Worm (Caenorhabditis elegans) whole organism, L2 larva: ENCODE results near the gene T02C12.5.

ENCODE experiments used
- C34F6.9 ChIP-seq: fragments of 150-350 bp; optimal IDR thresholded peaks from 2 replicates; lab custom pipeline; 2014; ENCODE audit warnings: missing biosample characterization, missing genetic modification characterization
- F13H6.1 ChIP-seq: sonication (generic microtip); optimal IDR thresholded peaks from 2 replicates; lab custom pipeline; 2016; ENCODE audit warnings: missing genetic modification characterization, missing compliant biosample characterization
- R02D3.7 ChIP-seq: fragments of 150-350 bp; optimal IDR thresholded peaks from 2 replicates; lab custom pipeline; 2014; ENCODE audit warnings: missing biosample characterization, missing genetic modification characterization
- Y55F3AM.14 ChIP-seq: fragments of 200-800 bp; sonication (Bioruptor generic); optimal IDR thresholded peaks from 2 replicates; lab custom pipeline; 2018; ENCODE audit warnings: mild to moderate bottlenecking, missing genetic modification characterization, missing compliant biosample characterization
- ZK546.5 ChIP-seq: sonication (generic microtip); optimal IDR thresholded peaks from 2 replicates; lab custom pipeline; 2017; ENCODE audit warnings: missing biosample characterization, missing genetic modification characterization
- alr-1 ChIP-seq: fragments of 150-350 bp; optimal IDR thresholded peaks from 2 replicates; lab custom pipeline; 2014; ENCODE audit warnings: missing biosample characterization, missing genetic modification characterization
- aly-2 ChIP-seq: fragments of 150-350 bp; optimal IDR thresholded peaks from 2 replicates; lab custom pipeline; 2014; ENCODE audit warnings: missing biosample characterization, missing genetic modification characterization
- ama-1 ChIP-seq: fragments of 150-350 bp; optimal IDR thresholded peaks from 2 replicates; lab custom pipeline; 2018; ENCODE audit warnings: inconsistent platforms
- blmp-1 ChIP-seq: sonication (generic microtip); optimal IDR thresholded peaks from 2 replicates; lab custom pipeline; 2017; ENCODE audit warnings: missing genetic modification characterization, mild to moderate bottlenecking, missing compliant biosample characterization, antibody characterized with exemption, moderate library complexity; ENCODE audit not compliant: insufficient read depth
- ceh-16 ChIP-seq: fragments of 150-350 bp; optimal IDR thresholded peaks from 2 replicates; lab custom pipeline; 2014; ENCODE audit warnings: missing biosample characterization, missing genetic modification characterization
- ceh-82 ChIP-seq: fragments of 150-350 bp; optimal IDR thresholded peaks from 2 replicates; lab custom pipeline; 2014; ENCODE audit warnings: missing biosample characterization, missing genetic modification characterization
- crh-2 ChIP-seq: sonication (generic microtip); optimal IDR thresholded peaks from 2 replicates; lab custom pipeline; 2017; ENCODE audit warnings: missing biosample characterization, missing genetic modification characterization
- dmd-4 ChIP-seq: sonication (generic microtip); optimal IDR thresholded peaks from 2 replicates; lab custom pipeline; 2017; ENCODE audit warnings: missing biosample characterization, missing genetic modification characterization
- egl-27 ChIP-seq: sonication (generic microtip); optimal IDR thresholded peaks from 3 replicates; lab custom pipeline; 2017; ENCODE audit warnings: missing biosample characterization, missing genetic modification reagents, missing genetic modification characterization
- elt-1 ChIP-seq: fragments of 150-350 bp; optimal IDR thresholded peaks from 2 replicates; lab custom pipeline; 2014; ENCODE audit warnings: missing biosample characterization, missing genetic modification characterization
- elt-3 ChIP-seq: sonication (generic microtip); optimal IDR thresholded peaks from 2 replicates; lab custom pipeline; 2017; ENCODE audit warnings: missing biosample characterization, missing genetic modification characterization
- fos-1 ChIP-seq: fragments of 150-350 bp; optimal IDR thresholded peaks from 2 replicates; lab custom pipeline; 2014; ENCODE audit warnings: missing biosample characterization, missing genetic modification characterization
- gmeb-1 ChIP-seq: fragments of 150-350 bp; optimal IDR thresholded peaks from 2 replicates; lab custom pipeline; 2014; ENCODE audit warnings: missing biosample characterization, missing genetic modification characterization
- lin-11 ChIP-seq: fragments of 150-350 bp; sonication (generic microtip); optimal IDR thresholded peaks from 2 replicates; lab custom pipeline; 2014; ENCODE audit warnings: missing biosample characterization, missing genetic modification characterization, inconsistent platforms, mixed read lengths
- lin-13 ChIP-seq: fragments of 150-350 bp; optimal IDR thresholded peaks from 2 replicates; lab custom pipeline; 2014; ENCODE audit warnings: missing biosample characterization, missing genetic modification reagents, missing genetic modification characterization
- lin-39 ChIP-seq: fragments of 150-350 bp; optimal IDR thresholded peaks from 2 replicates; lab custom pipeline; 2014; ENCODE audit warnings: missing biosample characterization, missing genetic modification reagents, missing genetic modification characterization
- lsy-2 ChIP-seq, 2 experiments: fragments of 150-350 bp in 1 of 2; sonication (generic microtip) in 1 of 2; optimal IDR thresholded peaks; 2 replicates each; lab custom pipeline; 2014 to 2017; ENCODE audit warnings: missing biosample characterization in 2 of 2, missing genetic modification characterization in 2 of 2
- mab-5 ChIP-seq: fragments of 150-350 bp; optimal IDR thresholded peaks from 2 replicates; lab custom pipeline; 2014; ENCODE audit warnings: missing biosample characterization, missing genetic modification characterization
- mbf-1 ChIP-seq: sonication (generic microtip); optimal IDR thresholded peaks from 2 replicates; lab custom pipeline; 2017; ENCODE audit warnings: missing biosample characterization, missing genetic modification characterization
- mdl-1 ChIP-seq, 2 experiments: fragments of 150-350 bp in 1 of 2; sonication (generic microtip) in 1 of 2; optimal IDR thresholded peaks; 2 replicates each; lab custom pipeline; 2017; ENCODE audit warnings: missing biosample characterization in 2 of 2, missing genetic modification characterization in 2 of 2
- nhr-10 ChIP-seq: sonication (generic microtip); optimal IDR thresholded peaks from 2 replicates; lab custom pipeline; 2017; ENCODE audit warnings: missing biosample characterization, missing genetic modification characterization
- nhr-11 ChIP-seq: fragments of 150-350 bp; optimal IDR thresholded peaks from 2 replicates; lab custom pipeline; 2014; ENCODE audit warnings: missing biosample characterization, missing genetic modification characterization
- nhr-12 ChIP-seq: fragments of 150-350 bp; optimal IDR thresholded peaks from 2 replicates; lab custom pipeline; 2014; ENCODE audit warnings: missing biosample characterization, missing genetic modification characterization
- nhr-129 ChIP-seq: fragments of 150-350 bp; optimal IDR thresholded peaks from 2 replicates; lab custom pipeline; 2014; ENCODE audit warnings: missing biosample characterization, missing genetic modification characterization
- nhr-21 ChIP-seq: fragments of 150-350 bp; optimal IDR thresholded peaks from 2 replicates; lab custom pipeline; 2014; ENCODE audit warnings: missing biosample characterization, missing genetic modification characterization
- nhr-23 ChIP-seq: fragments of 150-350 bp; optimal IDR thresholded peaks from 2 replicates; lab custom pipeline; 2014; ENCODE audit warnings: missing biosample characterization, missing genetic modification reagents, missing genetic modification characterization
- nhr-237 ChIP-seq: fragments of 150-350 bp; optimal IDR thresholded peaks from 2 replicates; lab custom pipeline; 2014; ENCODE audit warnings: missing biosample characterization, missing genetic modification characterization
- nhr-25 ChIP-seq: fragments of 150-350 bp; sonication (generic microtip); optimal IDR thresholded peaks from 3 replicates; lab custom pipeline; 2014; ENCODE audit warnings: missing biosample characterization, missing genetic modification characterization
- nhr-6 ChIP-seq: fragments of 150-350 bp; optimal IDR thresholded peaks from 2 replicates; lab custom pipeline; 2014; ENCODE audit warnings: missing biosample characterization, missing genetic modification characterization
- nhr-77 ChIP-seq: fragments of 150-350 bp; optimal IDR thresholded peaks from 2 replicates; lab custom pipeline; 2014; ENCODE audit warnings: missing biosample characterization, missing genetic modification characterization
- peb-1 ChIP-seq: fragments of 150-350 bp; optimal IDR thresholded peaks from 2 replicates; lab custom pipeline; 2014; ENCODE audit warnings: missing biosample characterization, missing genetic modification characterization
- sem-4 ChIP-seq: fragments of 150-350 bp; optimal IDR thresholded peaks from 2 replicates; lab custom pipeline; 2014; ENCODE audit warnings: missing biosample characterization, missing genetic modification reagents, missing genetic modification characterization
- skn-1 ChIP-seq: sonication (generic microtip); optimal IDR thresholded peaks from 2 replicates; lab custom pipeline; 2017; ENCODE audit warnings: missing biosample characterization, missing genetic modification characterization
- sma-3 ChIP-seq: sonication (generic microtip); optimal IDR thresholded peaks from 2 replicates; lab custom pipeline; 2016; ENCODE audit warnings: missing genetic modification reagents, missing genetic modification characterization, missing compliant biosample characterization
- sma-9 ChIP-seq, 2 experiments: fragments of 150-350 bp in 1 of 2; sonication (generic microtip) in 1 of 2; optimal IDR thresholded peaks; 2 replicates each; lab custom pipeline; 2014 to 2016; ENCODE audit warnings: missing genetic modification characterization in 2 of 2, mild to moderate bottlenecking in 1 of 2, missing biosample characterization in 1 of 2, missing compliant biosample characterization in 1 of 2, missing genetic modification reagents in 1 of 2, moderate library complexity in 1 of 2
- snpc-4 ChIP-seq: fragments of 150-350 bp; optimal IDR thresholded peaks from 2 replicates; lab custom pipeline; 2014; ENCODE audit warnings: missing biosample characterization, missing genetic modification characterization
- unc-39 ChIP-seq: fragments of 150-350 bp; optimal IDR thresholded peaks from 2 replicates; lab custom pipeline; 2014; ENCODE audit warnings: missing biosample characterization, missing genetic modification characterization
- unc-55 ChIP-seq: fragments of 150-350 bp; sonication (generic microtip); optimal IDR thresholded peaks from 3 replicates; lab custom pipeline; 2014; ENCODE audit warnings: missing biosample characterization, missing genetic modification reagents, missing genetic modification characterization
- unc-62 ChIP-seq: fragments of 150-350 bp; optimal IDR thresholded peaks from 2 replicates; lab custom pipeline; 2014; ENCODE audit warnings: missing biosample characterization, missing genetic modification reagents, missing genetic modification characterization
- zag-1 ChIP-seq: fragments of 150-350 bp; optimal IDR thresholded peaks from 2 replicates; lab custom pipeline; 2014; ENCODE audit warnings: missing biosample characterization, missing genetic modification characterization
- ztf-1 ChIP-seq: fragments of 200-800 bp; sonication (Bioruptor generic); conservative IDR thresholded peaks from 2 replicates; pipeline ENCODE4 v1.3.6; 2022; ENCODE audit warnings: missing genetic modification characterization, missing compliant biosample characterization
- ztf-11 ChIP-seq: sonication (generic microtip); optimal IDR thresholded peaks from 2 replicates; lab custom pipeline; 2017; ENCODE audit warnings: missing biosample characterization, missing genetic modification characterization
- ztf-4 ChIP-seq: fragments of 150-350 bp; optimal IDR thresholded peaks from 2 replicates; lab custom pipeline; 2014; ENCODE audit warnings: missing biosample characterization, missing genetic modification characterization

T02C12.5 gene

DNA sequence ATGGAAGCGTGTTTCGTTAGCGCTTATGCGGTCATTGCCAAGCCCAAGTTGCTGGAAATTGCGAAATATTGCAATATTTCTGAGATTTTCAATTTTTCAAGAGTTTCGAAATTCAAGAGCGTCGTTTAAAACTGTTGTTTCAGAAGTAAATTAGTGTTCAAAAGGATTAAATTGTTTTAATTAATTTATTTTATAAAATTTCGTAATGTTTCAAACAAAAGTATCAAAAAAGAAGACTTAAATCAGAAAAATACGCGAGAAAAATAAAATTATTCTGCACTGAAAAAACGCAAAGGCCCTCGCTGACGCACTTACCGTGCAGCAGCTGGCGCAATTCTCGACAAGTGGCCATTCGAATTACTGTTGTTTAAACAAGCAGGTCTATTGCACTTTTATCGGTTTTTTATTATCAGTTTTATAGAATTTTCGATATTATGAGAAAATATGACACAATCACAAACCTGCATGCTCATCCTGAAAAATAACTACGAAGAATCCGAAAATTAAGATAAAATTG lies 23.8 kb downstream of the T02C12.5 start, which contains the start of gene tif-1A:
Gene tif-1A (minus strand): TSS at position 51 of the 517 bp plus-strand sequence.
- no peak for TF ChIP-seq peb-1 (tag; lab: Kevin White, UChicago)
- peak; percentile 96 for TF ChIP-seq fos-1
- TF ChIP-seq mab-5 (tag; lab: Kevin White, UChicago), result peak; percentile 70
- TF ChIP-seq nhr-6, result peak; percentile 21
- TF ChIP-seq unc-55, result peak; percentile 82
- TF ChIP-seq elt-3 (tag; lab: Kevin White, UChicago), result no peak
- peak; percentile 23 for TF ChIP-seq nhr-12 (tag; lab: Kevin White, UChicago)
- TF ChIP-seq lsy-2 (tag; optimal IDR thresholded peaks at IDR 0.05; lab: Kevin White, UChicago), result peak; percentile 81 to 92
- peak; percentile 12 for TF ChIP-seq nhr-10
- peak; percentile 85 for TF ChIP-seq sma-9 (GFP tag; optimal IDR thresholded peaks at IDR 0.05; lab: Kevin White, UChicago)
- TF ChIP-seq sma-9 (tag; optimal IDR thresholded peaks at IDR 0.05; lab: Kevin White, UChicago), result no peak
- TF ChIP-seq zag-1 (tag; lab: Kevin White, UChicago), result peak; percentile 19
- no peak for TF ChIP-seq alr-1
- TF ChIP-seq nhr-21, result peak; percentile 72
- TF ChIP-seq R02D3.7, result no peak
- peak; percentile 57 for TF ChIP-seq nhr-129 (tag; lab: Kevin White, UChicago)
- TF ChIP-seq gmeb-1 (tag; lab: Kevin White, UChicago), result peak; percentile 90
- peak; percentile 84 for TF ChIP-seq F13H6.1
- TF ChIP-seq nhr-77 (tag; lab: Kevin White, UChicago), result peak; percentile 15
- TF ChIP-seq ama-1 (lab: Kevin White, UChicago), result no peak
- TF ChIP-seq ztf-4 (tag; lab: Kevin White, UChicago), result no peak
- no peak for TF ChIP-seq ztf-11
- peak; percentile 67 for TF ChIP-seq nhr-25 (tag; lab: Kevin White, UChicago)
- TF ChIP-seq nhr-23, result no peak
- TF ChIP-seq aly-2, result no peak
- peak in 1 of 2 experiments; percentile 9 for TF ChIP-seq mdl-1 (tag; optimal IDR thresholded peaks at IDR 0.05; lab: Kevin White, UChicago)
- no peak for TF ChIP-seq elt-1
- no peak for TF ChIP-seq nhr-237 (tag; lab: Kevin White, UChicago)
- TF ChIP-seq dmd-4 (tag; lab: Kevin White, UChicago), result no peak
- no peak for TF ChIP-seq ceh-16 (tag; lab: Kevin White, UChicago)
- TF ChIP-seq ZK546.5, result no peak
- TF ChIP-seq Y55F3AM.14, result peak; percentile 6
- TF ChIP-seq egl-27 (tag; lab: Kevin White, UChicago), result peak; percentile 20
- TF ChIP-seq lin-11 (tag; lab: Kevin White, UChicago), result peak; percentile 8
- TF ChIP-seq lin-39 (tag; lab: Kevin White, UChicago), result no peak
- TF ChIP-seq blmp-1 (tag; lab: Kevin White, UChicago), result peak; percentile 34
- TF ChIP-seq ztf-1 (GFP tag; lab: Robert Waterston, UW), result no peak
- TF ChIP-seq nhr-11 (tag; lab: Kevin White, UChicago), result no peak
- TF ChIP-seq sem-4, result peak; percentile 49
- peak; percentile 75 for TF ChIP-seq crh-2
- TF ChIP-seq unc-62 (GFP tag; lab: Kevin White, UChicago), result no peak
- peak; percentile 73 for TF ChIP-seq lin-13
- peak; percentile 61 for TF ChIP-seq skn-1 (tag; lab: Kevin White, UChicago)
- TF ChIP-seq sma-3 (GFP tag; lab: Kevin White, UChicago), result peak; percentile 85
- TF ChIP-seq C34F6.9 (tag; lab: Kevin White, UChicago), result peak; percentile 90
- peak; percentile 73 for TF ChIP-seq snpc-4
- no peak for TF ChIP-seq mbf-1 (tag; lab: Kevin White, UChicago)
- no peak for TF ChIP-seq ceh-82 (tag; lab: Kevin White, UChicago)
- TF ChIP-seq unc-39, result no peak
